Fruit fly (Drosophila melanogaster) S2 (cell line): Measurements from ENCODE around the gene Spn75F.

Experiments
- CG8478 ChIP-seq: fragments of >200 bp; optimal IDR thresholded peaks from 2 replicates; lab custom pipeline; 2018
- CTCF ChIP-seq, 2 experiments: fragments of >200 bp; optimal IDR thresholded peaks; 2 replicates each; lab custom pipeline; 2018

dm6 chr3L:19142587-19142986 lies 13.1 kb upstream of the Spn75F start:
- TF ChIP-seq CG8478 (lab: Kevin White, UChicago): no peak
- TF ChIP-seq CTCF (optimal IDR thresholded peaks at IDR 0.05; lab: Kevin White, UChicago): no peak
